Fruit fly (Drosophila melanogaster): ENCODE results near the gene CG14634.

CG14634 gene

dm6 chrX:838012-838411 lies 24.4 kb upstream of the CG14634 start (continued):
- TF ChIP-seq CG7839 (tag; optimal IDR thresholded peaks at IDR 0.05) (peak; percentile 26), Asciz (GFP tag; optimal IDR thresholded peaks at IDR 0.05) (no peak), mam (GFP tag; optimal IDR thresholded peaks at IDR 0.05) (no peak), CHES-1-like (GFP tag; optimal IDR thresholded peaks at IDR 0.05) (no peak), NFAT (GFP tag; IDR thresholded peaks at IDR 0.05) (no peak), Rfx (GFP tag; IDR thresholded peaks at IDR 0.05) (no peak), CG10654 (GFP tag; optimal IDR thresholded peaks at IDR 0.05) (no peak), row (GFP tag; IDR thresholded peaks at IDR 0.05) (peak; percentile 19; the same call in 1 of the 3 replicates), ci (GFP tag; IDR thresholded peaks at IDR 0.05) (no peak), CG10979 (tag; optimal IDR thresholded peaks at IDR 0.05) (peak; percentile 29), Rx (GFP tag; IDR thresholded peaks at IDR 0.05) (no peak), onecut (GFP tag; IDR thresholded peaks at IDR 0.05) (no peak), ash1 (GFP tag; optimal IDR thresholded peaks at IDR 0.05) (no peak), Drgx (GFP tag; IDR thresholded peaks at IDR 0.05) (peak; percentile 40; the same call in 1 of the 2 replicates), BtbVII (GFP tag; optimal IDR thresholded peaks at IDR 0.05) (no peak), nerfin-1 (tag; optimal IDR thresholded peaks at IDR 0.05) (no peak), Abd-B (GFP tag; optimal IDR thresholded peaks at IDR 0.05) (no peak), eve (GFP tag; optimal IDR thresholded peaks at IDR 0.05) (peak in 1 of 2 experiments; percentile 24), Side (GFP tag; optimal IDR thresholded peaks at IDR 0.05) (no peak), Antp (GFP tag; optimal IDR thresholded peaks at IDR 0.05) (no peak), CG8388 (GFP tag; optimal IDR thresholded peaks at IDR 0.05) (peak; percentile 12), CG10959 (GFP tag; IDR thresholded peaks at IDR 0.05) (no peak), CG10565 (GFP tag; optimal IDR thresholded peaks at IDR 0.05) (no peak), CG10321 (GFP tag; IDR thresholded peaks at IDR 0.05) (no peak), Trl (optimal IDR thresholded peaks at IDR 0.05) (no peak), Trl (GFP tag; optimal IDR thresholded peaks at IDR 0.05) (no peak), jigr1 (GFP tag; IDR thresholded peaks at IDR 0.05) (no peak), Opbp (GFP tag; IDR thresholded peaks at IDR 0.05; ENCODE audit: partially characterized antibody) (no peak), CG17361 (GFP tag; IDR thresholded peaks at IDR 0.05) (0 out of 3 replicates have a peak, but pooled peaks have one; percentile 10), zen (tag; optimal IDR thresholded peaks at IDR 0.05) (no peak), MTF-1 (GFP tag; optimal IDR thresholded peaks at IDR 0.05; ENCODE audit: borderline replicate concordance) (no peak), CG10274 (GFP tag; optimal IDR thresholded peaks at IDR 0.05) (no peak), esg (GFP tag; conservative IDR thresholded peaks at IDR 0.05) (no peak), slbo (GFP tag; IDR thresholded peaks at IDR 0.05) (no peak), D19A (tag; optimal IDR thresholded peaks at IDR 0.05) (peak; percentile 7), CG2678 (tag; optimal IDR thresholded peaks at IDR 0.05) (peak; percentile 5), vfl (GFP tag; optimal IDR thresholded peaks at IDR 0.05) (no peak), CG10147 (GFP tag; optimal IDR thresholded peaks at IDR 0.05) (no peak), Hr51 (GFP tag; optimal IDR thresholded peaks at IDR 0.05) (no peak), unc-4 (GFP tag; IDR thresholded peaks at IDR 0.05; ENCODE audit: partially characterized antibody) (no peak), Med (GFP tag) (no peak), Sry-δ (GFP tag; optimal IDR thresholded peaks at IDR 0.05) (no peak), dm (GFP tag; optimal IDR thresholded peaks at IDR 0.05) (no peak), bcd (GFP tag; optimal IDR thresholded peaks at IDR 0.05) (no peak), Ssrp (tag; optimal IDR thresholded peaks at IDR 0.05) (peak; percentile 21), dati (GFP tag; IDR thresholded peaks at IDR 0.05) (no peak), amos (GFP tag; IDR thresholded peaks at IDR 0.05; ENCODE audit: partially characterized antibody) (no peak), CG1024 (GFP tag; IDR thresholded peaks at IDR 0.05) (no peak), pnt (GFP tag; optimal IDR thresholded peaks at IDR 0.05) (no peak), CG11456 (GFP tag; IDR thresholded peaks at IDR 0.05) (no peak), CG2712 (tag; optimal IDR thresholded peaks at IDR 0.05) (peak; percentile 42), Gug (GFP tag; IDR thresholded peaks at IDR 0.05) (0 out of 4 replicates have a peak, but pooled peaks have one; percentile 3)
